Worm (Caenorhabditis elegans) whole organism, midembryonic: ENCODE results near the gene Y116A8C.25.

ENCODE experiments used
- T22C8.4 ChIP-seq: fragments of 200-800 bp; sonication (Bioruptor generic); IDR thresholded peaks from 2 replicates; pipeline ENCODE4 v1.3.6; 2022; ENCODE audit warnings: missing genetic modification characterization, missing compliant biosample characterization
- cog-1 ChIP-seq: sonication (generic microtip); optimal IDR thresholded peaks from 2 replicates; lab custom pipeline; 2016; ENCODE audit warnings: missing genetic modification characterization, missing compliant biosample characterization
- flt-1 ChIP-seq: fragments of 200-800 bp; sonication (Bioruptor generic); IDR thresholded peaks from 2 replicates; pipeline ENCODE4 v1.3.6; 2022; ENCODE audit warnings: missing genetic modification characterization, missing compliant biosample characterization
- klf-2 ChIP-seq: fragments of 200-800 bp; sonication (Bioruptor generic); conservative IDR thresholded peaks from 2 replicates; pipeline ENCODE4 v1.3.6; 2022; ENCODE audit warnings: missing genetic modification reagents, missing genetic modification characterization, missing compliant biosample characterization
- med-1 ChIP-seq: sonication (generic microtip); optimal IDR thresholded peaks from 2 replicates; lab custom pipeline; 2017; ENCODE audit warnings: missing genetic modification characterization, mild to moderate bottlenecking, missing compliant biosample characterization, antibody characterized with exemption, missing genetic modification reagents; ENCODE audit not compliant: insufficient read depth
- ref-1 ChIP-seq: fragments of 200-800 bp; sonication (Bioruptor generic); conservative IDR thresholded peaks from 2 replicates; pipeline ENCODE4 v1.3.6; 2022; ENCODE audit warnings: missing genetic modification reagents, missing genetic modification characterization, missing compliant biosample characterization
- tab-1 ChIP-seq: fragments of 200-800 bp; sonication (Bioruptor generic); IDR thresholded peaks from 2 replicates; pipeline ENCODE4 v1.3.6; 2022; ENCODE audit warnings: missing genetic modification characterization, missing compliant biosample characterization
- ztf-23 ChIP-seq: fragments of 200-800 bp; sonication (Bioruptor generic); IDR thresholded peaks from 2 replicates; pipeline ENCODE4 v1.3.6; 2022; ENCODE audit warnings: missing genetic modification reagents, missing genetic modification characterization, missing compliant biosample characterization
- ztf-29 ChIP-seq: fragments of 200-800 bp; sonication (Bioruptor generic); IDR thresholded peaks from 2 replicates; pipeline ENCODE4 v1.3.6; 2022; ENCODE audit warnings: missing genetic modification reagents, missing genetic modification characterization, missing compliant biosample characterization

Gene Y116A8C.25

ce11 chrIV:17078649-17079048 is at the start of gene Y116A8C.25:
Gene Y116A8C.25, minus strand, starts transcription at chrIV:17078749.
- no peak for TF ChIP-seq flt-1 (GFP tag; lab: Robert Waterston, UW)
- TF ChIP-seq T22C8.4 = no peak
- no peak for TF ChIP-seq med-1 (GFP tag; lab: Kevin White, UChicago)
- no peak for TF ChIP-seq ref-1 (GFP tag; lab: Robert Waterston, UW)
- TF ChIP-seq ztf-29 (GFP tag; lab: Robert Waterston, UW) = no peak
- TF ChIP-seq cog-1 (tag; lab: Kevin White, UChicago) = no peak
- TF ChIP-seq ztf-23 = no peak
- no peak for TF ChIP-seq klf-2 (GFP tag; lab: Robert Waterston, UW)
- TF ChIP-seq tab-1 (GFP tag; lab: Robert Waterston, UW) = no peak

ce11 chrIV:17126512-17126911 is 48.0 kb upstream of the Y116A8C.25 start:
- TF ChIP-seq ztf-23 (no peak), med-1 (GFP tag; lab: Kevin White, UChicago) (no peak), tab-1 (GFP tag; lab: Robert Waterston, UW) (no peak), ztf-29 (GFP tag; lab: Robert Waterston, UW) (no peak), cog-1 (tag; lab: Kevin White, UChicago) (no peak), flt-1 (GFP tag; lab: Robert Waterston, UW) (no peak), klf-2 (GFP tag; lab: Robert Waterston, UW) (no peak), ref-1 (GFP tag; lab: Robert Waterston, UW) (no peak)

- TF ChIP-seq tab-1 (GFP tag; lab: Robert Waterston, UW) (no peak), T22C8.4 (no peak), ref-1 (GFP tag; lab: Robert Waterston, UW) (no peak), med-1 (GFP tag; lab: Kevin White, UChicago) (no peak), cog-1 (tag; lab: Kevin White, UChicago) (no peak), flt-1 (GFP tag; lab: Robert Waterston, UW) (no peak), ztf-23 (no peak), ztf-29 (GFP tag; lab: Robert Waterston, UW) (no peak), klf-2 (GFP tag; lab: Robert Waterston, UW) (no peak)
Observed at ce11 chrIV:17125967-17126366, 47.4 kb upstream of the Y116A8C.25 start.

ce11 chrIV:17121058-17121773 is 42.7 kb upstream of the Y116A8C.25 start:
- no peak for TF ChIP-seq T22C8.4
- no peak for TF ChIP-seq med-1 (GFP tag; lab: Kevin White, UChicago)
- TF ChIP-seq tab-1 (GFP tag; lab: Robert Waterston, UW) = no peak
- no peak for TF ChIP-seq ztf-29 (GFP tag; lab: Robert Waterston, UW)
- no peak for TF ChIP-seq ztf-23
- TF ChIP-seq klf-2 (GFP tag; lab: Robert Waterston, UW) = no peak
- TF ChIP-seq cog-1 (tag; lab: Kevin White, UChicago) = no peak
- no peak for TF ChIP-seq ref-1 (GFP tag; lab: Robert Waterston, UW)
- TF ChIP-seq flt-1 (GFP tag; lab: Robert Waterston, UW) = no peak

- TF ChIP-seq T22C8.4 (peak; percentile 47; the same call in 1 of the 2 replicates), tab-1 (GFP tag; lab: Robert Waterston, UW) (no peak), med-1 (GFP tag; lab: Kevin White, UChicago) (no peak)
Observed at ce11 chrIV:17118987-17119732, 40.6 kb upstream of the Y116A8C.25 start, which contains the start of gene itsn-1. Gene itsn-1, plus strand, starts transcription at chrIV:17119682.

ce11 chrIV:17118585-17118984 is 40.0 kb upstream of the Y116A8C.25 start, which contains the start of gene uaf-2:
Gene uaf-2, minus strand, starts transcription at chrIV:17118767.
- TF ChIP-seq cog-1 (tag; lab: Kevin White, UChicago) (no peak), flt-1 (GFP tag; lab: Robert Waterston, UW) (peak; percentile 25; the same call in 1 of the 2 replicates)

ce11 chrIV:17116821-17117220 is 38.3 kb upstream of the Y116A8C.25 start:
- TF ChIP-seq cog-1 (tag; lab: Kevin White, UChicago) (no peak), tab-1 (GFP tag; lab: Robert Waterston, UW) (0 out of 2 replicates have a peak, but pooled peaks have one; percentile 51), flt-1 (GFP tag; lab: Robert Waterston, UW) (no peak)

ce11 chrIV:17116345-17116744 is 37.8 kb upstream of the Y116A8C.25 start, which contains the start of gene cyn-13:
Gene cyn-13, minus strand, starts transcription at chrIV:17116657.
- no peak for TF ChIP-seq ztf-29 (GFP tag; lab: Robert Waterston, UW)
- no peak for TF ChIP-seq klf-2 (GFP tag; lab: Robert Waterston, UW)
- no peak for TF ChIP-seq med-1 (GFP tag; lab: Kevin White, UChicago)
- no peak for TF ChIP-seq tab-1 (GFP tag; lab: Robert Waterston, UW)
- TF ChIP-seq T22C8.4 = no peak

- TF ChIP-seq flt-1 (GFP tag; lab: Robert Waterston, UW) (no peak), T22C8.4 (no peak), ztf-29 (GFP tag; lab: Robert Waterston, UW) (no peak), klf-2 (GFP tag; lab: Robert Waterston, UW) (no peak), med-1 (GFP tag; lab: Kevin White, UChicago) (no peak), cog-1 (tag; lab: Kevin White, UChicago) (no peak), tab-1 (GFP tag; lab: Robert Waterston, UW) (no peak), ref-1 (GFP tag; lab: Robert Waterston, UW) (no peak), ztf-23 (no peak)
Observed at ce11 chrIV:17111813-17112212, 33.3 kb upstream of the Y116A8C.25 start, which contains the start of gene Y116A8C.33. Gene Y116A8C.33, plus strand, starts transcription at chrIV:17112113.
